Worm (Caenorhabditis elegans): Measurements from ENCODE around the gene Y32F6B.9.
A peak's percentile ranks its signal among the peaks of the same experiment; 100 is the strongest.

Y32F6B.9 gene

DNA sequence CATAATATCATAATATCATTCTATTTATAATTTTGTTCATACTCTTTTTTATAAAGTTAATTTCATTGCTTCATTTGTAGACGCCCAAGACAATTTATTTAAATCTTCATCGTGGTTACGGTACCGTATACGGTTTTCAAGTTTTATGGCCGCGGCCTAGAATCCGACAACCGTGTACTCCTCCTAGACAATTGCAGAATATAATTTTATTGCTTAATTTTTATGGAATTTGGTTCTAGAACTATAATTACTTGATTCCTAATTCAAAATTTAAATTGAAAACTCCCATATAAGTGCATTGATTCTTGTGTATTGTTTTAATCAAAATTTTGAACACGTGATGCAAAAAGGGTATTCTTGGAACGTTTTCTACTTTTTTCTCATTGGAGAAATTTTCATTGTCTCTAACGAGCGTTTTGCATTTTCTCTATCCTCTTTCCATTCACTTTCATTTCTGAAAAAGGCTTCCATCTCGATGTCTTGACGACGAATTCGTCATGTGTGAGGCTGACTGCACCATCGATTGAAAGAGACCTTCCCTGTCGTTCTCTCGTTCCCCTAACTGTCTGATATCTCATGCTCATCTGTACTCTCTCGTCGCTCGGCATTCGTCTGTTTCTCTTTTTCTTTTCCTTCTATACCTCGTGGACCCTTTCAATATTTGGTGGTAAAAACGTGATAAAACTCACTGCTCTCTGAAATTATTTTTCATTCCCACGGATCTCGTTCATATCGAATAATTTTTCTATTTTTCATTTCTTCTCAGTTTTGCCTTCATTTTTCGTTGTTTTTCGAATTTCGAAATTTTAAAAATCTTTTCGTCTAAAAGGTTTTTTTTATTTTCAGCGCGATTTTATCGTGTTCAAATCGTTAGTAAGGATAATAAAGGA, 37.1 kb upstream of the Y32F6B.9 start, which contains the start of gene pap-1:
Gene pap-1, plus strand, starts transcription at position 840 of the 890 bp plus-strand sequence.
- TF ChIP-seq T26A8.4 (GFP tag; IDR thresholded peaks at IDR 0.05) (no peak), F26F4.8 (GFP tag; conservative IDR thresholded peaks at IDR 0.05) (no peak), hlh-30 (tag; optimal IDR thresholded peaks at IDR 0.05; ENCODE audit: insufficient read depth) (peak; percentile 95), nhr-10 (tag; optimal IDR thresholded peaks at IDR 0.05) (no peak), pqm-1 (tag; optimal IDR thresholded peaks at IDR 0.05) (no peak), mep-1 (tag; optimal IDR thresholded peaks at IDR 0.05) (no peak), unc-130 (GFP tag; optimal IDR thresholded peaks at IDR 0.05) (peak; percentile 6), zfp-3 (GFP tag; conservative IDR thresholded peaks at IDR 0.05) (no peak), Y48G9A.11 (GFP tag; IDR thresholded peaks at IDR 0.05) (no peak), F10B5.3 (tag; optimal IDR thresholded peaks at IDR 0.05) (no peak), zip-11 (GFP tag; IDR thresholded peaks at IDR 0.05) (no peak), egl-27 (tag; optimal IDR thresholded peaks at IDR 0.05) (no peak), nhr-237 (tag; optimal IDR thresholded peaks at IDR 0.05) (no peak), snpc-1.2 (GFP tag; IDR thresholded peaks at IDR 0.05) (no peak), mes-2 (tag; optimal IDR thresholded peaks at IDR 0.05; ENCODE audit: poor library complexity, severe bottlenecking) (peak; percentile 75), madf-9 (GFP tag; conservative IDR thresholded peaks at IDR 0.05) (no peak), lin-38 (GFP tag; IDR thresholded peaks at IDR 0.05) (peak; percentile 20; the same call in 1 of the 2 replicates), zfp-2 (tag; optimal IDR thresholded peaks at IDR 0.05) (no peak), fkh-10 (GFP tag; optimal IDR thresholded peaks at IDR 0.05) (no peak), zag-1 (tag; optimal IDR thresholded peaks at IDR 0.05) (no peak), ztf-11 (tag; optimal IDR thresholded peaks at IDR 0.05) (no peak), ceh-44 (GFP tag; IDR thresholded peaks at IDR 0.05) (no peak), lsy-2 (tag; optimal IDR thresholded peaks at IDR 0.05) (peak in 1 of 2 experiments; percentile 36), duxl-1 (tag; optimal IDR thresholded peaks at IDR 0.05; ENCODE audit: poor library complexity) (no peak), R02D3.7 (tag; optimal IDR thresholded peaks at IDR 0.05) (no peak), snpc-4 (tag; optimal IDR thresholded peaks at IDR 0.05) (no peak), F49E8.2 (tag; optimal IDR thresholded peaks at IDR 0.05; ENCODE audit: borderline replicate concordance) (no peak), mxl-2 (GFP tag; conservative IDR thresholded peaks at IDR 0.05) (no peak), mdt-29 (GFP tag; IDR thresholded peaks at IDR 0.05) (no peak), hlh-11 (tag; optimal IDR thresholded peaks at IDR 0.05) (peak; percentile 57), ceh-28 (tag; optimal IDR thresholded peaks at IDR 0.05) (peak; percentile 59), hif-1 (tag; optimal IDR thresholded peaks at IDR 0.05) (peak in 1 of 2 experiments; percentile 25), lin-29 (GFP tag; IDR thresholded peaks at IDR 0.05) (no peak), dpl-1 (GFP tag; optimal IDR thresholded peaks at IDR 0.05) (no peak), nhr-11 (tag; optimal IDR thresholded peaks at IDR 0.05) (no peak), mxl-3 (GFP tag; optimal IDR thresholded peaks at IDR 0.05) (peak; percentile 28), spr-3 (GFP tag; optimal IDR thresholded peaks at IDR 0.05) (no peak), lin-1 (GFP tag; IDR thresholded peaks at IDR 0.05) (no peak), daf-16 (GFP tag; optimal IDR thresholded peaks at IDR 0.05) (no peak), daf-16 (tag; optimal IDR thresholded peaks at IDR 0.05) (no peak), jun-1 (tag; optimal IDR thresholded peaks at IDR 0.05) (no peak), nhr-77 (tag; optimal IDR thresholded peaks at IDR 0.05) (no peak), nhr-41 (GFP tag; IDR thresholded peaks at IDR 0.05) (no peak), zip-2 (tag; optimal IDR thresholded peaks at IDR 0.05) (no peak), ceh-62 (tag; optimal IDR thresholded peaks at IDR 0.05) (no peak), vab-7 (GFP tag; IDR thresholded peaks at IDR 0.05) (no peak), lim-7 (GFP tag; IDR thresholded peaks at IDR 0.05) (no peak), aly-2 (tag; optimal IDR thresholded peaks at IDR 0.05) (no peak), F44E2.7 (GFP tag; IDR thresholded peaks at IDR 0.05) (no peak), mdl-1 (tag; optimal IDR thresholded peaks at IDR 0.05) (peak in 1 of 2 experiments; percentile 67), aha-1 (tag) (peak; percentile 15)
